Worm (Caenorhabditis elegans) whole organism, young adult: ENCODE measurements around the gene K08D8.4.
A peak's percentile ranks its signal among the peaks of the same experiment; 100 is the strongest.

Experiments used
- B0035.1 ChIP-seq: sonication (generic microtip); optimal IDR thresholded peaks from 2 replicates; lab custom pipeline; 2016; ENCODE audit warnings: missing genetic modification characterization, mild to moderate bottlenecking, missing compliant biosample characterization, missing genotype, missing genetic modification reagents
- B0261.1 ChIP-seq: sonication (generic microtip); optimal IDR thresholded peaks from 2 replicates; lab custom pipeline; 2016; ENCODE audit warnings: mild to moderate bottlenecking, missing genetic modification characterization, moderate library complexity, missing compliant biosample characterization
- F37B4.10 ChIP-seq: fragments of 200-800 bp; sonication (Bioruptor generic); IDR thresholded peaks from 2 replicates; pipeline ENCODE4 v1.3.6; 2022; ENCODE audit warnings: missing genetic modification characterization, missing compliant biosample characterization
- F55B11.4 ChIP-seq: sonication (generic microtip); optimal IDR thresholded peaks from 2 replicates; lab custom pipeline; 2016; ENCODE audit warnings: missing compliant biosample characterization, missing genetic modification characterization, borderline replicate concordance; ENCODE audit not compliant: insufficient read depth
- K11D2.4 ChIP-seq: fragments of 200-800 bp; sonication (Bioruptor generic); IDR thresholded peaks from 2 replicates; pipeline ENCODE4 v1.3.6; 2022; ENCODE audit warnings: missing genetic modification reagents, missing genetic modification characterization, missing compliant biosample characterization
- T26A5.8 ChIP-seq: sonication (generic microtip); optimal IDR thresholded peaks from 2 replicates; lab custom pipeline; 2016; ENCODE audit warnings: missing genetic modification characterization, missing compliant biosample characterization
- aptf-2 ChIP-seq: fragments of 200-800 bp; sonication (Bioruptor generic); conservative IDR thresholded peaks from 2 replicates; pipeline ENCODE4 v1.3.6; 2022; ENCODE audit warnings: missing genetic modification reagents, missing genetic modification characterization, missing compliant biosample characterization
- aptf-3 ChIP-seq: fragments of 200-800 bp; sonication (Bioruptor generic); IDR thresholded peaks from 2 replicates; pipeline ENCODE4 v1.3.6; 2022; ENCODE audit warnings: missing genetic modification characterization, missing compliant biosample characterization
- attf-3 ChIP-seq: fragments of 200-800 bp; sonication (Bioruptor generic); conservative IDR thresholded peaks from 2 replicates; pipeline ENCODE4 v1.3.6; 2022; ENCODE audit warnings: missing genetic modification reagents, missing genetic modification characterization, missing compliant biosample characterization
- cebp-1 ChIP-seq, 2 experiments: fragments of 200-800 bp in 1 of 2; sonication (Bioruptor generic) in 1 of 2; sonication (generic microtip) in 1 of 2; IDR thresholded peaks in 1 of 2; optimal IDR thresholded peaks in 1 of 2; 2 replicates each; pipeline versions ENCODE4 v1.3.6 to Lab custom; 2017 to 2022; ENCODE audit warnings: missing compliant biosample characterization in 2 of 2, missing genetic modification characterization in 2 of 2, mild to moderate bottlenecking in 1 of 2, missing genetic modification reagents in 1 of 2, moderate library complexity in 1 of 2
- ceh-100 ChIP-seq: fragments of 200-800 bp; sonication (Bioruptor generic); IDR thresholded peaks from 2 replicates; pipeline ENCODE4 v1.3.6; 2022; ENCODE audit warnings: missing genetic modification reagents, missing genetic modification characterization, missing compliant biosample characterization
- ceh-40 ChIP-seq: fragments of 200-800 bp; sonication (Bioruptor generic); IDR thresholded peaks from 2 replicates; pipeline ENCODE4 v1.3.6; 2022; ENCODE audit warnings: missing genetic modification characterization, missing compliant biosample characterization
- ceh-58 ChIP-seq: fragments of 200-800 bp; sonication (Bioruptor generic); IDR thresholded peaks from 2 replicates; pipeline ENCODE4 v1.3.6; 2022; ENCODE audit warnings: missing genetic modification characterization, missing compliant biosample characterization
- die-1 ChIP-seq: sonication (generic microtip); optimal IDR thresholded peaks from 2 replicates; lab custom pipeline; 2016; ENCODE audit warnings: missing genotype, mild to moderate bottlenecking, missing genetic modification characterization, missing compliant biosample characterization
- egl-44 ChIP-seq: fragments of 200-800 bp; sonication (Bioruptor generic); IDR thresholded peaks from 2 replicates; pipeline ENCODE4 v1.3.6; 2022; ENCODE audit warnings: missing genetic modification reagents, missing genetic modification characterization, missing compliant biosample characterization
- let-526 ChIP-seq: fragments of 200-800 bp; sonication (Bioruptor generic); IDR thresholded peaks from 2 replicates; pipeline ENCODE4 v1.3.6; 2022; ENCODE audit warnings: missing genetic modification reagents, missing genetic modification characterization, missing compliant biosample characterization
- lir-1 ChIP-seq: fragments of 200-800 bp; sonication (Bioruptor generic); conservative IDR thresholded peaks from 2 replicates; pipeline ENCODE4 v1.3.6; 2022; ENCODE audit warnings: missing genetic modification reagents, missing genetic modification characterization, missing compliant biosample characterization
- madf-3 ChIP-seq: fragments of 200-800 bp; sonication (Bioruptor generic); IDR thresholded peaks from 2 replicates; pipeline ENCODE4 v1.3.6; 2022; ENCODE audit warnings: missing genetic modification reagents, missing genetic modification characterization, missing compliant biosample characterization
- nfya-1 ChIP-seq: sonication (generic microtip); optimal IDR thresholded peaks from 2 replicates; lab custom pipeline; 2017; ENCODE audit warnings: antibody characterized with exemption, missing compliant biosample characterization, missing genetic modification characterization, borderline replicate concordance; ENCODE audit not compliant: insufficient read depth
- nfyb-1 ChIP-seq: fragments of 200-800 bp; sonication (Bioruptor generic); IDR thresholded peaks from 2 replicates; pipeline ENCODE4 v1.3.6; 2022; ENCODE audit warnings: missing genetic modification reagents, missing genetic modification characterization, missing compliant biosample characterization
- nhr-179 ChIP-seq: sonication (generic microtip); optimal IDR thresholded peaks from 2 replicates; lab custom pipeline; 2016; ENCODE audit warnings: mild to moderate bottlenecking, missing genetic modification characterization, missing compliant biosample characterization
- nhr-80 ChIP-seq: sonication (generic microtip); optimal IDR thresholded peaks from 2 replicates; lab custom pipeline; 2016; ENCODE audit warnings: missing genetic modification characterization, missing compliant biosample characterization
- nhr-90 ChIP-seq: sonication (generic microtip); optimal IDR thresholded peaks from 2 replicates; lab custom pipeline; 2016; ENCODE audit warnings: missing genotype, mild to moderate bottlenecking, missing genetic modification characterization, missing compliant biosample characterization
- pha-4 ChIP-seq: fragments of 150-350 bp; sonication (generic microtip); optimal IDR thresholded peaks from 2 replicates; lab custom pipeline; 2014; ENCODE audit warnings: missing biosample characterization, missing genetic modification reagents, missing genetic modification characterization
- somi-1 ChIP-seq: fragments of 200-800 bp; sonication (Bioruptor generic); optimal IDR thresholded peaks from 2 replicates; lab custom pipeline; 2018; ENCODE audit warnings: mild to moderate bottlenecking, missing genetic modification characterization, missing compliant biosample characterization
- tbx-9 ChIP-seq: sonication (generic microtip); optimal IDR thresholded peaks from 2 replicates; lab custom pipeline; 2016; ENCODE audit warnings: borderline replicate concordance, missing genetic modification characterization, inconsistent platforms, missing compliant biosample characterization
- unc-130 ChIP-seq: sonication (generic microtip); optimal IDR thresholded peaks from 2 replicates; lab custom pipeline; 2016; ENCODE audit warnings: missing genetic modification reagents, missing genetic modification characterization, missing compliant biosample characterization
- unc-62 ChIP-seq: fragments of 150-350 bp; optimal IDR thresholded peaks from 2 replicates; lab custom pipeline; 2014; ENCODE audit warnings: missing biosample characterization, missing genetic modification reagents, missing genetic modification characterization
- ztf-26 ChIP-seq: sonication (generic microtip); optimal IDR thresholded peaks from 2 replicates; lab custom pipeline; 2017; ENCODE audit warnings: missing genetic modification characterization, missing compliant biosample characterization
- ztf-6 ChIP-seq: fragments of 200-800 bp; sonication (Bioruptor generic); IDR thresholded peaks from 2 replicates; pipeline ENCODE4 v1.3.6; 2022; ENCODE audit warnings: missing genetic modification reagents, missing genetic modification characterization, missing compliant biosample characterization

The K08D8.4 gene

ce11 chrIV:12914532-12915019, 4.8 kb upstream of the K08D8.4 start, which contains the start of gene irg-6:
TSS of gene irg-6 (minus strand) at chrIV:12914969.
- no peak for TF ChIP-seq egl-44
- no peak for TF ChIP-seq B0261.1 (tag; lab: Kevin White, UChicago)
- TF ChIP-seq unc-130 (GFP tag; lab: Kevin White, UChicago) = no peak
- no peak for TF ChIP-seq F55B11.4 (tag; lab: Kevin White, UChicago)
- TF ChIP-seq B0035.1 = no peak
- TF ChIP-seq somi-1 (GFP tag; lab: Kevin White, UChicago) = no peak
- TF ChIP-seq ceh-58 = no peak
- TF ChIP-seq ceh-100 (GFP tag; lab: Robert Waterston, UW) = no peak
- TF ChIP-seq ceh-40 (GFP tag; lab: Robert Waterston, UW) = no peak
- no peak for TF ChIP-seq K11D2.4 (GFP tag; lab: Robert Waterston, UW)
- no peak for TF ChIP-seq nfyb-1 (GFP tag; lab: Robert Waterston, UW)
- no peak for TF ChIP-seq let-526 (GFP tag; lab: Robert Waterston, UW)
- no peak for TF ChIP-seq nfya-1 (tag; lab: Kevin White, UChicago)
- TF ChIP-seq, all 124 proteins: peak for 0

ce11 chrIV:12911990-12912389, 2.2 kb upstream of the K08D8.4 start, which contains the start of gene K08D8.5:
TSS of gene K08D8.5 (minus strand) at chrIV:12912129.
- TF ChIP-seq madf-3 (GFP tag; lab: Robert Waterston, UW) (no peak), nhr-80 (tag; lab: Kevin White, UChicago) (peak; percentile 33)

- TF ChIP-seq T26A5.8 (no peak), aptf-3 (GFP tag; lab: Robert Waterston, UW) (no peak), ztf-6 (GFP tag; lab: Robert Waterston, UW) (no peak), nhr-80 (tag; lab: Kevin White, UChicago) (peak; percentile 75), attf-3 (no peak), pha-4 (tag; lab: Kevin White, UChicago) (no peak), nhr-90 (tag; lab: Kevin White, UChicago) (no peak), unc-62 (no peak), F37B4.10 (GFP tag; lab: Robert Waterston, UW) (no peak)
Measured at ce11 chrIV:12906529-12906928, 3.3 kb downstream of the K08D8.4 start, which contains the start of gene K08D8.3. TSS of gene K08D8.3 (minus strand) at chrIV:12906659.

- no peak for TF ChIP-seq ztf-6 (GFP tag; lab: Robert Waterston, UW)
- TF ChIP-seq nhr-80 (tag; lab: Kevin White, UChicago) = peak; percentile 43
Measured at ce11 chrIV:12903687-12904086, 6.1 kb downstream of the K08D8.4 start.

- TF ChIP-seq nhr-80 (tag; lab: Kevin White, UChicago) = peak; percentile 37
- no peak for TF ChIP-seq die-1 (tag; lab: Kevin White, UChicago)
- TF ChIP-seq cebp-1 (GFP tag; IDR thresholded peaks at IDR 0.05; lab: Robert Waterston, UW) = 0 out of 2 replicates have a peak, but pooled peaks have one; percentile 23
- TF ChIP-seq cebp-1 (tag; optimal IDR thresholded peaks at IDR 0.05; lab: Kevin White, UChicago) = peak; percentile 10
- TF ChIP-seq nhr-179 (tag; lab: Kevin White, UChicago) = no peak
- TF ChIP-seq pha-4 (tag; lab: Kevin White, UChicago) = no peak
- no peak for TF ChIP-seq lir-1 (GFP tag; lab: Robert Waterston, UW)
- TF ChIP-seq ztf-26 (tag; lab: Kevin White, UChicago) = no peak
- no peak for TF ChIP-seq tbx-9 (tag; lab: Kevin White, UChicago)
- TF ChIP-seq madf-3 (GFP tag; lab: Robert Waterston, UW) = no peak
- TF ChIP-seq aptf-2 (GFP tag; lab: Robert Waterston, UW) = no peak
Measured at ce11 chrIV:12902430-12903110, 7.2 kb downstream of the K08D8.4 start, which contains the start of gene K08D8.2. TSS of gene K08D8.2 (plus strand) at chrIV:12903060.
